Worm (Caenorhabditis elegans): ENCODE data around the gene ztf-28.

The ztf-28 gene

DNA sequence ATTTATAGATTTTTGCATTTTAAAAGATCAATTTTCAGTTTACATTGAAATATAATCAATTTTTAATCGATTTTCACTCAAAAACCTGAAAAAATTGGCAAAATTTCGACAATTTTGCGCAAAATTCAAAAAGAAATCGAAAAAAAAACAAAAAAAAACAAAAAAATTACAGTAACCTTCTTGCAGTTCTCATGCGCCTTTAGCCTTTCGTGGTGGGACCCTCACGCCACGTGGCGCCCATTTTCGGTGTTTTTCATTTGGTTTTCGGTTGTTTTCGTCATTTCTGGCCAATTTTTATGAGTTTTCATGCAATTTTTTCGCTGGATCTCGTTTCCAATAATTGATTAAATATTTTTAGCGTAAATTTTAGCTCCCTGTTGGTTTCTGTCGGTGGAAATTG lies 23.1 kb upstream of the ztf-28 start:
- no peak for TF ChIP-seq cey-2 (tag; optimal IDR thresholded peaks at IDR 0.05; ENCODE audit: borderline replicate concordance, insufficient read depth)
- TF ChIP-seq lin-38 (GFP tag; IDR thresholded peaks at IDR 0.05), result peak; percentile 31; the same call in 1 of the 2 replicates
- TF ChIP-seq lin-13 (GFP tag; optimal IDR thresholded peaks at IDR 0.05), result no peak
- TF ChIP-seq unc-130 (GFP tag; optimal IDR thresholded peaks at IDR 0.05), result peak; percentile 58
- no peak for TF ChIP-seq dmd-9 (GFP tag; IDR thresholded peaks at IDR 0.05)
- peak in 1 of 2 experiments; percentile 40 for TF ChIP-seq lsy-2 (tag; optimal IDR thresholded peaks at IDR 0.05)

DNA sequence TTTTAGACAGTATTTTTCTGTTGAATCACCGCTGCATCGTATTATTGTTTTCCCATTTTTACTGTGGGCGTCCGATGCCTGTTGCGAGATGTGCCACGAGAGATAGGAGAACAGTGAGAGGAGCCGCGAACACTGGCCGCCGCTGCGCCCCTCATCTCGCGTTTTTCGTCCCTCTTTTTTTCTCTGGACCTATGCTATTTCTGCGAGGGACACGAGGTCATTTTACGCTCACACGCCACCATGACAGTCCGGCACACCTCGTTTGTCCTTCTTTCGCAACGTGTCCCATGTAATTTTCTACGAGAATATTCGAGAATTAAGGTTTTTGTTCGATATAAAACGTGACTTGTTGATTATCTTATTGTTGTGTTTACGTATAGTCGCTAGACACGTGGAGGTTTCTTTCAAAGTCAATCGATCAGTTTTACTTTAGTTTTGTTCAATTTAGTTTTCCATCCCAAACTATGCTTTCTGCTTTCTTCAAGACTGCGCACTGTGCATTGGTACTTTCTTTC lies 22.4 kb upstream of the ztf-28 start, which contains the start of gene lbp-9:
lbp-9 (plus strand) TSS at position 465 of the 515 bp plus-strand sequence.
- TF ChIP-seq hmg-1.1 (GFP tag; IDR thresholded peaks at IDR 0.05) (peak; percentile 55; the same call in 1 of the 2 replicates), jun-1 (tag; optimal IDR thresholded peaks at IDR 0.05) (no peak), egl-27 (tag; optimal IDR thresholded peaks at IDR 0.05) (no peak), daf-8 (GFP tag; IDR thresholded peaks at IDR 0.05) (no peak), mdt-29 (GFP tag; IDR thresholded peaks at IDR 0.05) (peak; percentile 25; the same call in 1 of the 2 replicates), tra-1 (GFP tag; IDR thresholded peaks at IDR 0.05) (no peak), lin-38 (GFP tag; IDR thresholded peaks at IDR 0.05) (peak; percentile 8; the same call in 1 of the 2 replicates), nhr-42 (GFP tag; IDR thresholded peaks at IDR 0.05) (no peak), F37D6.2 (tag; optimal IDR thresholded peaks at IDR 0.05) (no peak), D1046.2 (GFP tag; IDR thresholded peaks at IDR 0.05) (0 out of 2 replicates have a peak, but pooled peaks have one; percentile 16), lir-3 (tag; optimal IDR thresholded peaks at IDR 0.05) (no peak), skn-1 (tag; optimal IDR thresholded peaks at IDR 0.05) (no peak), cey-2 (tag; optimal IDR thresholded peaks at IDR 0.05; ENCODE audit: borderline replicate concordance, insufficient read depth) (no peak), daf-19 (GFP tag; conservative IDR thresholded peaks at IDR 0.05) (no peak), attf-4 (tag; optimal IDR thresholded peaks at IDR 0.05) (no peak), lin-1 (GFP tag; IDR thresholded peaks at IDR 0.05) (no peak), php-3 (GFP tag; IDR thresholded peaks at IDR 0.05) (0 out of 2 replicates have a peak, but pooled peaks have one; percentile 30), tag-97 (GFP tag; IDR thresholded peaks at IDR 0.05) (no peak), lim-7 (GFP tag; IDR thresholded peaks at IDR 0.05) (peak; percentile 66; the same call in 1 of the 2 replicates), Y5F2A.4 (GFP tag; optimal IDR thresholded peaks at IDR 0.05) (no peak), duxl-1 (tag; optimal IDR thresholded peaks at IDR 0.05; ENCODE audit: poor library complexity) (peak; percentile 6), aly-2 (tag; optimal IDR thresholded peaks at IDR 0.05) (no peak), arid-1 (GFP tag; conservative IDR thresholded peaks at IDR 0.05) (0 out of 2 replicates have a peak, but pooled peaks have one; percentile 9), nhr-102 (tag; optimal IDR thresholded peaks at IDR 0.05) (no peak), mes-2 (tag; optimal IDR thresholded peaks at IDR 0.05; ENCODE audit: poor library complexity, severe bottlenecking) (peak; percentile 46), lin-13 (GFP tag; optimal IDR thresholded peaks at IDR 0.05) (peak; percentile 12), nhr-10 (tag; optimal IDR thresholded peaks at IDR 0.05) (no peak), sdz-12 (GFP tag; optimal IDR thresholded peaks at IDR 0.05) (no peak), daf-12 (tag; optimal IDR thresholded peaks at IDR 0.05) (no peak), hif-1 (tag; optimal IDR thresholded peaks at IDR 0.05) (peak in 1 of 2 experiments; percentile 1), F10B5.3 (tag; optimal IDR thresholded peaks at IDR 0.05) (no peak), ZK337.2 (GFP tag; IDR thresholded peaks at IDR 0.05) (no peak), nhr-41 (GFP tag; IDR thresholded peaks at IDR 0.05) (no peak), fos-1 (tag; optimal IDR thresholded peaks at IDR 0.05) (no peak), vab-7 (GFP tag; IDR thresholded peaks at IDR 0.05) (no peak), zfp-3 (GFP tag; conservative IDR thresholded peaks at IDR 0.05) (no peak), ceh-44 (GFP tag; IDR thresholded peaks at IDR 0.05) (no peak), unc-39 (tag; optimal IDR thresholded peaks at IDR 0.05) (no peak), snpc-1.2 (GFP tag; IDR thresholded peaks at IDR 0.05) (peak; percentile 43; the same call in 1 of the 2 replicates), T26A8.4 (GFP tag; IDR thresholded peaks at IDR 0.05) (no peak), ZK546.5 (tag; optimal IDR thresholded peaks at IDR 0.05) (no peak), fkh-10 (GFP tag; optimal IDR thresholded peaks at IDR 0.05) (no peak), F44E2.7 (GFP tag; IDR thresholded peaks at IDR 0.05) (no peak), dmd-8 (GFP tag; IDR thresholded peaks at IDR 0.05) (0 out of 2 replicates have a peak, but pooled peaks have one; percentile 47), hlh-30 (tag; optimal IDR thresholded peaks at IDR 0.05; ENCODE audit: insufficient read depth) (peak; percentile 96)

Measured in whole organism, L4 larva.